Worm (Caenorhabditis elegans): Measurements from ENCODE around the gene damt-1.

The damt-1 gene

DNA sequence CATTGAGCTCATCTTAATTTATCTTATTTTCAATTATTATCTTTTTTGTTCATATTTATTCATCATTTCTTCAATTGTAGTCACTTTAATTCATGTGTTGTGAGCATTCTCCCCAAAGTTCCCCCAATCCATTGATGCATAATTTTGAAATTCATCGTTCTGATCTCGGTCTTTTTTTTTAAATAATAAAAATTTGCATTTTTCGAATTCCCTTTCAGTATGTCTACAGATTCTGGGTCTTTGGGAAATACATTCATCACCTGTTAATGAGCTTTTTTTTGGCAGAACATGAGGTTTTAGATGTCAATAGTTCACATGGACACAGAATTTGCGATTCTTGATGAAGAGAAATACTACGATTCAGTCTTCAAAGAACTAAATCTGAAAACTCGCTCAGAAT lies at the start of gene damt-1:
TSS of gene damt-1 (plus strand) at position 301 of the 400 bp plus-strand sequence.
- TF ChIP-seq M03D4.4 (tag; optimal IDR thresholded peaks at IDR 0.05) (no peak), ceh-39 (tag; optimal IDR thresholded peaks at IDR 0.05) (no peak), elt-3 (tag; optimal IDR thresholded peaks at IDR 0.05) (no peak), lsy-2 (tag; optimal IDR thresholded peaks at IDR 0.05) (no peak), hlh-1 (tag; optimal IDR thresholded peaks at IDR 0.05) (no peak), unc-120 (tag; optimal IDR thresholded peaks at IDR 0.05; ENCODE audit: poor library complexity, severe bottlenecking) (no peak), mls-2 (tag; optimal IDR thresholded peaks at IDR 0.05) (no peak), tbx-8 (GFP tag; optimal IDR thresholded peaks at IDR 0.05) (no peak), nhr-237 (tag; optimal IDR thresholded peaks at IDR 0.05) (no peak), nhr-76 (tag; optimal IDR thresholded peaks at IDR 0.05) (no peak), lin-32 (GFP tag; optimal IDR thresholded peaks at IDR 0.05) (no peak)

ce11 chrII:5680703-5681102 lies 39.2 kb upstream of the damt-1 start, which contains the start of gene flp-27:
TSS of gene flp-27 (plus strand) at chrII:5681003.
- TF ChIP-seq zip-8 (tag; optimal IDR thresholded peaks at IDR 0.05): no peak
- no peak for TF ChIP-seq nhr-237 (tag; optimal IDR thresholded peaks at IDR 0.05)
- no peak for TF ChIP-seq cnd-1 (tag; optimal IDR thresholded peaks at IDR 0.05)

DNA sequence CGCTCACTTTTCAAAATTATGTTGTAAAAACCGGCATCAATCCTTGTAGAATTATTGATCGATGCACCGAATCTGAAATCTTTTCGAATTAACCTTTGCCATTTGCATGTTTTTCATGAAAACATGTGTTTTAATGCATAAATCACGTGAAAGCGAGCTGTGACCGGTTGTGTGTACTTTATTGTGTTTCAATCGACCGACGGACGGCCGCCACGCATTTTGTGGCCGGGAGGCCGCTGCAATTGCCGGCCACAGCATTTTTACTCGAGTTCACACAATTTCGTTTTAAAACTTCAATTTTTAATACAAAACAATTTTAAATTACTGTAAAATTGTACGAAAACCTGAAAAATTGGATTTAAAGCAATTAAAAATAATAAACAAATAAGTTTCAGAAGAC lies 31.0 kb upstream of the damt-1 start, which contains the start of gene C25H3.11:
TSS of gene C25H3.11 (minus strand) at position 82 of the 400 bp plus-strand sequence.
- TF ChIP-seq ceh-43 (GFP tag; optimal IDR thresholded peaks at IDR 0.05): no peak
- peak; percentile 6 for TF ChIP-seq mep-1 (tag; optimal IDR thresholded peaks at IDR 0.05)
- TF ChIP-seq elt-1 (tag; optimal IDR thresholded peaks at IDR 0.05; ENCODE audit: borderline replicate concordance, insufficient read depth): no peak
- TF ChIP-seq M03D4.4 (tag; optimal IDR thresholded peaks at IDR 0.05): peak; percentile 8
- TF ChIP-seq nhr-2 (tag; optimal IDR thresholded peaks at IDR 0.05): peak; percentile 12
- no peak for TF ChIP-seq pha-4 (tag; optimal IDR thresholded peaks at IDR 0.05)

DNA sequence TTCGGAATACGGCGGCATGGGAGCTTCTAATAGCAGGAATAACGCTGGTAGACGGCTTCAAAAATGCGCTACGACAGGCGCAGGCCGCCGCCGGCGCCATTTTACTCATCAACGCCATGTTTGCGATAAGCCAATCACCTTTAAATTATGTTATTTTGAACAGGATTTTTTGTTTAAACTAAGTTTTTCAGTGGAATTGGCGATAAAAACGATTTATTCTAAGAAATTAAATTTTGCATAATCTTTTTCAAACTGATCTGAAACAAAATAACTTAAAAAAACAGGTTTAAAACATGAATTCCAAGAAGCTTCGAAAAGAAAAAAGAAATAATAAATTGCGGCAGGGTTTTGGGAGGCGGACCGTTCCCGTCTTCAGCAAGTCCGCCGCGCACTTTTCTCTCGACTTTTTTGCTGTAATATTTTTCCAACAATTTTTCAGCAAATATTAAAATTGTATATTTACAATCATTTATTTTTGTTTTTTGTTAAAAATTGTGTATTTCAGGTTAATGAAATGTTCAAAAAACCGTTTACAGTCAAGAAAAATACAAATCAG lies 28.7 kb upstream of the damt-1 start, which contains the start of the genes ndub-5 and eif-2D:
TSS of gene ndub-5 (minus strand) at position 138 of the 556 bp plus-strand sequence.
TSS of gene eif-2D (plus strand) at position 506 of the 556 bp plus-strand sequence.
- TF ChIP-seq lsy-2 (tag; optimal IDR thresholded peaks at IDR 0.05) (peak; percentile 2), mep-1 (tag; optimal IDR thresholded peaks at IDR 0.05) (peak; percentile 37), snpc-4 (tag; optimal IDR thresholded peaks at IDR 0.05) (no peak), sem-2 (GFP tag; optimal IDR thresholded peaks at IDR 0.05) (no peak)

DNA sequence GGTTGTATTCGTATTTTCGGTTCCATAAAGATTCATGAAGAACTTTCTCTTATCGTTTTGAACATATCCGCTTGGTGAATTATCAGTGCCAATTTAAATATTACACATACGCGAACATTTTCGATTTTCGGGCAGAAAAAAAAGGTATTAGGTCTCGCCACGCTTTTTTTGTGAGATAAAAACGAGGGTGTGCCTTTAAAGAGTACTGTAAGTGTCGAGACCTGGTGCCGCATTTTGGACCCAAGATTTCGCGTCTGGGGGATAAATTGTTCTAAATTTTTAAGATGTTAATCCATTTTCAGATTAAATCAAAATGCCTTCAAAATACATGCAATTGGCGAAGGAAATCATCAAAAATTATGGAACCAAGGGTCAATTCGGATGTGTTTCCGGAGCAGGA lies 26.1 kb upstream of the damt-1 start, which contains the start of gene C25H3.3:
TSS of gene C25H3.3 (plus strand) at position 301 of the 400 bp plus-strand sequence.
- no peak for TF ChIP-seq bed-3 (GFP tag; optimal IDR thresholded peaks at IDR 0.05)
- TF ChIP-seq snpc-4 (tag; optimal IDR thresholded peaks at IDR 0.05): no peak
- no peak for TF ChIP-seq tbx-8 (GFP tag; optimal IDR thresholded peaks at IDR 0.05)
- TF ChIP-seq unc-39 (tag; optimal IDR thresholded peaks at IDR 0.05): no peak
- no peak for TF ChIP-seq nhr-2 (tag; optimal IDR thresholded peaks at IDR 0.05)
- no peak for TF ChIP-seq hlh-1 (tag; optimal IDR thresholded peaks at IDR 0.05)
- TF ChIP-seq elt-3 (tag; optimal IDR thresholded peaks at IDR 0.05): no peak
- TF ChIP-seq mab-5 (tag; optimal IDR thresholded peaks at IDR 0.05): no peak
- TF ChIP-seq ceh-39 (tag; optimal IDR thresholded peaks at IDR 0.05): no peak
- TF ChIP-seq elt-1 (tag; optimal IDR thresholded peaks at IDR 0.05; ENCODE audit: borderline replicate concordance, insufficient read depth): no peak
- TF ChIP-seq M03D4.4 (tag; optimal IDR thresholded peaks at IDR 0.05): no peak
- TF ChIP-seq pha-4 (tag; optimal IDR thresholded peaks at IDR 0.05): no peak
- TF ChIP-seq unc-120 (tag; optimal IDR thresholded peaks at IDR 0.05; ENCODE audit: poor library complexity, severe bottlenecking): no peak
- TF ChIP-seq mep-1 (tag; optimal IDR thresholded peaks at IDR 0.05): no peak
- no peak for TF ChIP-seq lsy-2 (tag; optimal IDR thresholded peaks at IDR 0.05)
- TF ChIP-seq sem-2 (GFP tag; optimal IDR thresholded peaks at IDR 0.05): no peak
- TF ChIP-seq nhr-28 (tag; optimal IDR thresholded peaks at IDR 0.05): no peak
- TF ChIP-seq ztf-11 (tag; optimal IDR thresholded peaks at IDR 0.05): no peak

DNA sequence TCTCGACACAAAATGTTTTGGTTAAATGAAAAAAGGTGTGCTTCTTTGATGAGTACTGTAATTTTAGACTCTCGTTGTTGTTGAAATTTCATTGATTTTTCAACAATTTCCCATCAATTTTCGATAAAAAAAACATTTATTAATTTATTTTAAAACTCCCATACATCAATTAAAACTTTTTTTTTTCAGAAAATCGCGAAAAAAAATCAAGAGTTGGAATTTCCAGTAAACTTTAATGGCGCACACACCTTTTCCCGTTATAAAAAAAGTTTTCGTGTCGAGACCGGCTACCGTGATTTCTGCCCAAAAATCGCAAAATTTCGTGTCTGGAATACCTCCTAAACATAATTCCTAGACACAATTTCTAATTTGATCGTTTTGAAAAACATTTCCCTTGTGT lies 25.1 kb upstream of the damt-1 start, which contains the start of gene C25H3.14:
TSS of gene C25H3.14 (plus strand) at position 301 of the 400 bp plus-strand sequence.
- TF ChIP-seq tbx-8 (GFP tag; optimal IDR thresholded peaks at IDR 0.05) (no peak), nhr-28 (tag; optimal IDR thresholded peaks at IDR 0.05) (no peak), hlh-1 (tag; optimal IDR thresholded peaks at IDR 0.05) (no peak), nhr-76 (tag; optimal IDR thresholded peaks at IDR 0.05) (no peak), bed-3 (GFP tag; optimal IDR thresholded peaks at IDR 0.05) (no peak), ceh-43 (GFP tag; optimal IDR thresholded peaks at IDR 0.05) (no peak), pha-4 (tag; optimal IDR thresholded peaks at IDR 0.05) (no peak), zip-8 (tag; optimal IDR thresholded peaks at IDR 0.05) (no peak), ceh-39 (tag; optimal IDR thresholded peaks at IDR 0.05) (no peak), ztf-11 (tag; optimal IDR thresholded peaks at IDR 0.05) (no peak), M03D4.4 (tag; optimal IDR thresholded peaks at IDR 0.05) (no peak), lsy-2 (tag; optimal IDR thresholded peaks at IDR 0.05) (no peak)
